Worm (Caenorhabditis elegans): ENCODE measurements around the gene ech-9.

DNA sequence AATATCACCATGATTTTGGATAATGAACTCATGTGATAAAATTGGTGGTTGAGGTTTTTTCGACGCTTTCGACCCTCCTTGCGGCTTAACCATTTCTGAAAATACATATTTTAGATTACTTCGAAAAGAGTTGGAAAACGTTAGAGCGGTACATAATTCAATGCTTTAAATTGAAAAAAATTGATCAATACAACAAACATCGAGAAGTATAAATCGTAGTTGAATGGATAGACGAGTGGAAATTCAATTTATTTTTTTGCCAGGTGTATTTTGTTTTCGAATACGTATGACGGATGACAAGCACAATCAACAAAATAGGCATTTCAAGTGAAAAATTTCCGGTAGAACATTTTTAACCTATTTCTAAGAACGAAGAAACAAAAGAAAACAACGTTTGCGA is 13.9 kb downstream of the ech-9 start, which contains the start of gene tram-1:
- TF ChIP-seq ref-1 (GFP tag; conservative IDR thresholded peaks at IDR 0.05) (no peak), klf-2 (GFP tag; conservative IDR thresholded peaks at IDR 0.05) (no peak), med-1 (GFP tag; optimal IDR thresholded peaks at IDR 0.05; ENCODE audit: insufficient read depth) (no peak), T22C8.4 (GFP tag; IDR thresholded peaks at IDR 0.05) (no peak), flt-1 (GFP tag; IDR thresholded peaks at IDR 0.05) (no peak)
